Worm (Caenorhabditis elegans): ENCODE results near the gene aat-4.

- TF ChIP-seq lir-3 (tag; optimal IDR thresholded peaks at IDR 0.05; ENCODE audit: poor library complexity) (no peak), hlh-17 (GFP tag; optimal IDR thresholded peaks at IDR 0.05; ENCODE audit: borderline replicate concordance) (no peak), mdl-1 (tag; optimal IDR thresholded peaks at IDR 0.05) (no peak), ces-1 (GFP tag; optimal IDR thresholded peaks at IDR 0.05) (no peak), lin-13 (GFP tag; optimal IDR thresholded peaks at IDR 0.05) (no peak), ztf-4 (tag; optimal IDR thresholded peaks at IDR 0.05) (no peak), ztf-11 (tag; optimal IDR thresholded peaks at IDR 0.05) (no peak), pag-3 (tag; optimal IDR thresholded peaks at IDR 0.05; ENCODE audit: borderline replicate concordance, insufficient read depth) (no peak), lin-39 (tag; optimal IDR thresholded peaks at IDR 0.05) (no peak), sox-4 (tag; optimal IDR thresholded peaks at IDR 0.05) (no peak)
Observed at ce11 chrIV:6249591-6249990, 25.9 kb downstream of the aat-4 start, which contains the start of gene F58F9.1.

Data from whole organism, L1 larva.